Fruit fly (Drosophila melanogaster): ENCODE data around the gene CG10514.

Gene CG10514

DNA sequence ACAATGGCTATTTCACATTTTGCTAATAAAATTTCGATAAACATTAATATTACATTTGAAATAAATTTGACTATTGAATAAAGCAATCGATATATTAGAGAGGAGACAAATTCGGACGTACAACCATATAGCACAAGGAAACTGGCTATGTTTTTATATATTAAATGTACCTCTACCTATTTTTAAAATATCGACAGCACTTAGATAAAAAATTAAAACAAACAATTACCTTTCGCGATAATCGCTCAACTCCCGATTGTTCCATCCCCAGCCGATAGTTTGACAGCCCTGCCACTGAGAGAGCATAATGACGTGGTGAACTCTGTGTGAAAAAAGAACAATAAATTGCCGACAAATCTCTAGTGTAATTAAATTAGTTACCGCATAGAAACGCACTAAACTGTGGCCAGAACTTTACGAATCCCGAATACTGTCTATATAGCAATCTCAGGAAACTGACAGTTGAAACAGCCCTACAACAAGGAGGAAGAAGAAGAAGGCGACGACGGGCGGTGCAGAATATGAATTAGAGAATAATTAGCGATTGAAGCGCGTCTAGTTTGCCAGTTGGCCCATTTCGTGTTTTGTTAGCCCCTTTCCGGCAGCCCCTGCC, 20.9 kb downstream of the CG10514 start, which contains the start of gene CG11857 (continued):
- peak; percentile 91 for TF ChIP-seq CG10565 (GFP tag; optimal IDR thresholded peaks at IDR 0.05)
- TF ChIP-seq B-H2 (GFP tag; optimal IDR thresholded peaks at IDR 0.05) = peak; percentile 98
- peak; percentile 94 for TF ChIP-seq CG17186 (GFP tag; optimal IDR thresholded peaks at IDR 0.05)
- TF ChIP-seq hkb (optimal IDR thresholded peaks at IDR 0.05) = no peak
- peak; percentile 98 for TF ChIP-seq hkb (GFP tag; IDR thresholded peaks at IDR 0.05)
- TF ChIP-seq Bgb (GFP tag; IDR thresholded peaks at IDR 0.05; ENCODE audit: partially characterized antibody) = peak; percentile 99
- peak; percentile 47 for TF ChIP-seq Sin3A (optimal IDR thresholded peaks at IDR 0.05)
- TF ChIP-seq tin (GFP tag; optimal IDR thresholded peaks at IDR 0.05) = peak; percentile 99
- peak; percentile 98 for TF ChIP-seq maf-S (GFP tag; optimal IDR thresholded peaks at IDR 0.05)
- TF ChIP-seq caup (GFP tag; optimal IDR thresholded peaks at IDR 0.05; ENCODE audit: severe bottlenecking) = peak; percentile 97
- TF ChIP-seq CG3995 (GFP tag; optimal IDR thresholded peaks at IDR 0.05) = peak; percentile 82
- TF ChIP-seq CG2129 (GFP tag; IDR thresholded peaks at IDR 0.05; ENCODE audit: partially characterized antibody) = peak; percentile 100
- peak; percentile 99 for TF ChIP-seq CG32532 (GFP tag; IDR thresholded peaks at IDR 0.05)
- TF ChIP-seq CG34224 (GFP tag; IDR thresholded peaks at IDR 0.05; ENCODE audit: partially characterized antibody) = peak; percentile 100
- peak; percentile 95 for TF ChIP-seq sim (GFP tag; IDR thresholded peaks at IDR 0.05)
- TF ChIP-seq Kr (GFP tag; optimal IDR thresholded peaks at IDR 0.05) = peak; percentile 21
- peak; percentile 96 for TF ChIP-seq Gsc (GFP tag; IDR thresholded peaks at IDR 0.05)
- TF ChIP-seq CG10147 (GFP tag; optimal IDR thresholded peaks at IDR 0.05) = peak; percentile 97
- TF ChIP-seq sens-2 (GFP tag; IDR thresholded peaks at IDR 0.05) = peak; percentile 99
- TF ChIP-seq eyg (GFP tag; optimal IDR thresholded peaks at IDR 0.05) = peak; percentile 94
- peak; percentile 91 for TF ChIP-seq luna (GFP tag; optimal IDR thresholded peaks at IDR 0.05)
- peak; percentile 92 for TF ChIP-seq Asciz (GFP tag; optimal IDR thresholded peaks at IDR 0.05)
- TF ChIP-seq CG3065 (GFP tag; optimal IDR thresholded peaks at IDR 0.05) = peak; percentile 96
- peak; percentile 37 for TF ChIP-seq pfk (GFP tag; optimal IDR thresholded peaks at IDR 0.05)
- peak; percentile 99 for TF ChIP-seq Optix (GFP tag; IDR thresholded peaks at IDR 0.05)
- peak; percentile 99 for TF ChIP-seq CoRest (tag; optimal IDR thresholded peaks at IDR 0.05)
- TF ChIP-seq dmrt11E (tag; optimal IDR thresholded peaks at IDR 0.05) = peak; percentile 98
- TF ChIP-seq Blimp-1 (GFP tag; optimal IDR thresholded peaks at IDR 0.05) = peak; percentile 95
- TF ChIP-seq CG6254 (GFP tag; optimal IDR thresholded peaks at IDR 0.05) = peak; percentile 74
- TF ChIP-seq slbo (GFP tag; IDR thresholded peaks at IDR 0.05) = peak; percentile 100
- peak; percentile 99 for TF ChIP-seq Chrac-16 (GFP tag; optimal IDR thresholded peaks at IDR 0.05)
- peak; percentile 95 for TF ChIP-seq gsb-n (tag; optimal IDR thresholded peaks at IDR 0.05)
- peak; percentile 98 for TF ChIP-seq Sox102F (GFP tag; optimal IDR thresholded peaks at IDR 0.05)
- TF ChIP-seq CG11504 (tag; optimal IDR thresholded peaks at IDR 0.05) = peak; percentile 95
- TF ChIP-seq stwl (tag; optimal IDR thresholded peaks at IDR 0.05) = peak; percentile 91
- TF ChIP-seq CG10543 (GFP tag; optimal IDR thresholded peaks at IDR 0.05) = peak; percentile 95
- peak; percentile 87 for TF ChIP-seq CG8359 (GFP tag; optimal IDR thresholded peaks at IDR 0.05; ENCODE audit: borderline replicate concordance)
- TF ChIP-seq CG4854 (GFP tag; optimal IDR thresholded peaks at IDR 0.05) = peak; percentile 96
- peak; percentile 100 for TF ChIP-seq row (GFP tag; IDR thresholded peaks at IDR 0.05)
- peak; percentile 97 for TF ChIP-seq CG1647 (GFP tag; optimal IDR thresholded peaks at IDR 0.05)
- peak; percentile 96 for TF ChIP-seq CG9876 (GFP tag; optimal IDR thresholded peaks at IDR 0.05)
- TF ChIP-seq twi (tag; optimal IDR thresholded peaks at IDR 0.05) = peak; percentile 96
- peak; percentile 100 for TF ChIP-seq sna (GFP tag; IDR thresholded peaks at IDR 0.05; ENCODE audit: partially characterized antibody)
- TF ChIP-seq CG4360 (GFP tag; IDR thresholded peaks at IDR 0.05) = peak; percentile 75
- peak; percentile 97 for TF ChIP-seq dan (GFP tag; IDR thresholded peaks at IDR 0.05)
- TF ChIP-seq hb (GFP tag; IDR thresholded peaks at IDR 0.05; ENCODE audit: partially characterized antibody) = peak; percentile 100
- TF ChIP-seq gsb (GFP tag; IDR thresholded peaks at IDR 0.05) = peak; percentile 97
- TF ChIP-seq crc (GFP tag; optimal IDR thresholded peaks at IDR 0.05) = peak; percentile 95
- TF ChIP-seq Aef1 (GFP tag; IDR thresholded peaks at IDR 0.05) = peak; percentile 99
- no peak for TF ChIP-seq cg (GFP tag; optimal IDR thresholded peaks at IDR 0.05)
